Fruit fly (Drosophila melanogaster): ENCODE data around the gene mmm.

mmm gene

dm6 chr3L:7552446-7552845 lies 30.8 kb upstream of the mmm start:
- TF ChIP-seq CG1620 (GFP tag; optimal IDR thresholded peaks at IDR 0.05): no peak
- no peak for TF ChIP-seq bab1 (GFP tag; optimal IDR thresholded peaks at IDR 0.05)
- no peak for TF ChIP-seq Crg-1 (GFP tag; optimal IDR thresholded peaks at IDR 0.05)
- no peak for TF ChIP-seq CG33017 (tag; optimal IDR thresholded peaks at IDR 0.05)
- no peak for TF ChIP-seq CG7045 (GFP tag; optimal IDR thresholded peaks at IDR 0.05)
- no peak for TF ChIP-seq Clk (GFP tag; optimal IDR thresholded peaks at IDR 0.05)
- no peak for TF ChIP-seq Hr96 (GFP tag; optimal IDR thresholded peaks at IDR 0.05)
- TF ChIP-seq kay (GFP tag; ENCODE audit: borderline replicate concordance): no peak

- TF ChIP-seq Clk (GFP tag; optimal IDR thresholded peaks at IDR 0.05): no peak
- TF ChIP-seq cnc (optimal IDR thresholded peaks at IDR 0.05): no peak
- no peak for TF ChIP-seq CG33017 (tag; optimal IDR thresholded peaks at IDR 0.05)
- TF ChIP-seq CG5204 (GFP tag; optimal IDR thresholded peaks at IDR 0.05): no peak
- no peak for TF ChIP-seq Crg-1 (GFP tag; optimal IDR thresholded peaks at IDR 0.05)
- TF ChIP-seq cic (GFP tag; optimal IDR thresholded peaks at IDR 0.05): no peak
- TF ChIP-seq pad (GFP tag; optimal IDR thresholded peaks at IDR 0.05): no peak
- TF ChIP-seq CG12768 (GFP tag; optimal IDR thresholded peaks at IDR 0.05): no peak
- no peak for TF ChIP-seq bab1 (GFP tag; optimal IDR thresholded peaks at IDR 0.05)
Measured at dm6 chr3L:7553062-7553461, 30.2 kb upstream of the mmm start.

dm6 chr3L:7559937-7560336 lies 23.3 kb upstream of the mmm start, which contains the start of gene CG14837:
TSS of gene CG14837 (minus strand) at chr3L:7560037.
- TF ChIP-seq toe (GFP tag; optimal IDR thresholded peaks at IDR 0.05) (no peak), ovo (GFP tag; optimal IDR thresholded peaks at IDR 0.05) (no peak), Mnt (GFP tag; optimal IDR thresholded peaks at IDR 0.05) (no peak)

dm6 chr3L:7560580-7560979 lies 22.7 kb upstream of the mmm start:
- TF ChIP-seq Mnt (GFP tag; optimal IDR thresholded peaks at IDR 0.05) (no peak), CG5204 (GFP tag; optimal IDR thresholded peaks at IDR 0.05) (no peak), cic (GFP tag; optimal IDR thresholded peaks at IDR 0.05) (no peak), CG33017 (tag; optimal IDR thresholded peaks at IDR 0.05) (no peak), CG1620 (GFP tag; optimal IDR thresholded peaks at IDR 0.05) (no peak), kay (GFP tag; ENCODE audit: borderline replicate concordance) (no peak), Clk (GFP tag; optimal IDR thresholded peaks at IDR 0.05) (no peak), CG7101 (tag; optimal IDR thresholded peaks at IDR 0.05) (no peak), cnc (optimal IDR thresholded peaks at IDR 0.05) (no peak), CG14711 (tag; optimal IDR thresholded peaks at IDR 0.05) (no peak), Hr96 (GFP tag; optimal IDR thresholded peaks at IDR 0.05) (no peak), bab1 (GFP tag; optimal IDR thresholded peaks at IDR 0.05) (no peak), Crg-1 (GFP tag; optimal IDR thresholded peaks at IDR 0.05) (no peak), CG7045 (GFP tag; optimal IDR thresholded peaks at IDR 0.05) (no peak), CG12768 (GFP tag; optimal IDR thresholded peaks at IDR 0.05) (no peak), CG11617 (GFP tag; optimal IDR thresholded peaks at IDR 0.05) (no peak), toe (GFP tag; optimal IDR thresholded peaks at IDR 0.05) (no peak), tj (GFP tag; optimal IDR thresholded peaks at IDR 0.05) (no peak), ovo (GFP tag; optimal IDR thresholded peaks at IDR 0.05) (no peak)

- TF ChIP-seq pad (GFP tag; optimal IDR thresholded peaks at IDR 0.05) (no peak), tj (GFP tag; optimal IDR thresholded peaks at IDR 0.05) (no peak), CG14711 (tag; optimal IDR thresholded peaks at IDR 0.05) (no peak), CG33017 (tag; optimal IDR thresholded peaks at IDR 0.05) (no peak), CG7101 (tag; optimal IDR thresholded peaks at IDR 0.05) (no peak), CG11617 (GFP tag; optimal IDR thresholded peaks at IDR 0.05) (no peak), CG1620 (GFP tag; optimal IDR thresholded peaks at IDR 0.05) (no peak), bab1 (GFP tag; optimal IDR thresholded peaks at IDR 0.05) (no peak), CG5204 (GFP tag; optimal IDR thresholded peaks at IDR 0.05) (no peak), Mnt (GFP tag; optimal IDR thresholded peaks at IDR 0.05) (no peak), Hr96 (GFP tag; optimal IDR thresholded peaks at IDR 0.05) (no peak), CG7045 (GFP tag; optimal IDR thresholded peaks at IDR 0.05) (no peak), cnc (optimal IDR thresholded peaks at IDR 0.05) (no peak), CG12768 (GFP tag; optimal IDR thresholded peaks at IDR 0.05) (no peak), cic (GFP tag; optimal IDR thresholded peaks at IDR 0.05) (no peak), toe (GFP tag; optimal IDR thresholded peaks at IDR 0.05) (no peak), Clk (GFP tag; optimal IDR thresholded peaks at IDR 0.05) (no peak), kay (GFP tag; ENCODE audit: borderline replicate concordance) (no peak)
Measured at dm6 chr3L:7562310-7562709, 20.9 kb upstream of the mmm start, which contains the start of gene frac. TSS of gene frac (plus strand) at chr3L:7562610.

- TF ChIP-seq Crg-1 (GFP tag; optimal IDR thresholded peaks at IDR 0.05): no peak
- TF ChIP-seq CG5204 (GFP tag; optimal IDR thresholded peaks at IDR 0.05): no peak
Measured at dm6 chr3L:7572948-7573347, 10.3 kb upstream of the mmm start.

dm6 chr3L:7590898-7591297 lies 7.6 kb downstream of the mmm start, which contains the start of gene t-Grip84:
TSS of gene t-Grip84 (minus strand) at chr3L:7590998.
- TF ChIP-seq CG11617 (GFP tag; optimal IDR thresholded peaks at IDR 0.05): no peak
- TF ChIP-seq Clk (GFP tag; optimal IDR thresholded peaks at IDR 0.05): no peak
- no peak for TF ChIP-seq Mnt (GFP tag; optimal IDR thresholded peaks at IDR 0.05)
- no peak for TF ChIP-seq CG7045 (GFP tag; optimal IDR thresholded peaks at IDR 0.05)
- TF ChIP-seq kay (GFP tag; ENCODE audit: borderline replicate concordance): no peak
- TF ChIP-seq CG12768 (GFP tag; optimal IDR thresholded peaks at IDR 0.05): no peak
- TF ChIP-seq CG14711 (tag; optimal IDR thresholded peaks at IDR 0.05): no peak
- no peak for TF ChIP-seq CG33017 (tag; optimal IDR thresholded peaks at IDR 0.05)
- TF ChIP-seq ovo (GFP tag; optimal IDR thresholded peaks at IDR 0.05): no peak
- TF ChIP-seq Hr96 (GFP tag; optimal IDR thresholded peaks at IDR 0.05): no peak
- TF ChIP-seq bab1 (GFP tag; optimal IDR thresholded peaks at IDR 0.05): no peak
- no peak for TF ChIP-seq cic (GFP tag; optimal IDR thresholded peaks at IDR 0.05)
- no peak for TF ChIP-seq toe (GFP tag; optimal IDR thresholded peaks at IDR 0.05)

Measured in whole organism, adult.